Worm (Caenorhabditis elegans): ENCODE measurements around the gene Y44A6D.6.

The Y44A6D.6 gene

DNA sequence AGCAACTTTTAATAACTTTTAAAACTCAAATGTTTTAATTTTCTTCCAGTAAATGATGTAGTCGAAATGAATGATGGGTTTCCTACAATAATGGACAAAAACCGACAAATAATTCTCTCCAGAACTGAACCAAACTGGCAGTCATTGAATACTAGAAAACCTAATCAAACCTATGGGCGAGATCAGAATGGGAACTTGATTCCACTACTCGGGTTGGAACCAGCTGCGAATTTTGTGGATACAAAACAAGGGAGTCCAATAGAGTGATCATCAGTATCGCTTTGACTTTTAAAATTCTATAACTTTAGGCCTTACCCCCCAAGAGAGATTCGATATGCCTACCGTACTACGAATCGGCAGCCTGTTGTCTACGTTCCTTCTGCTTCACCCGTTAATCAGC, 19.5 kb downstream of the Y44A6D.6 start:
- TF ChIP-seq elt-1 (tag; optimal IDR thresholded peaks at IDR 0.05) = no peak

ce11 chrV:20828820-20829219, 21.7 kb downstream of the Y44A6D.6 start, which contains the start of gene sbt-1:
Gene sbt-1 (minus strand): TSS chrV:20828881.
- TF ChIP-seq sma-3 (GFP tag; optimal IDR thresholded peaks at IDR 0.05) (no peak), R02D3.7 (tag; optimal IDR thresholded peaks at IDR 0.05) (no peak), elt-1 (tag; optimal IDR thresholded peaks at IDR 0.05) (no peak), zag-1 (tag; optimal IDR thresholded peaks at IDR 0.05) (peak; percentile 56), ztf-4 (tag; optimal IDR thresholded peaks at IDR 0.05) (no peak), fos-1 (tag; optimal IDR thresholded peaks at IDR 0.05) (peak; percentile 3), mbf-1 (tag; optimal IDR thresholded peaks at IDR 0.05) (no peak), nhr-12 (tag; optimal IDR thresholded peaks at IDR 0.05) (no peak), ztf-1 (GFP tag; conservative IDR thresholded peaks at IDR 0.05) (no peak), nhr-6 (tag; optimal IDR thresholded peaks at IDR 0.05) (peak; percentile 78), ama-1 (optimal IDR thresholded peaks at IDR 0.05) (no peak), alr-1 (tag; optimal IDR thresholded peaks at IDR 0.05) (no peak), lin-11 (tag; optimal IDR thresholded peaks at IDR 0.05) (peak; percentile 83), nhr-129 (tag; optimal IDR thresholded peaks at IDR 0.05) (peak; percentile 82), unc-55 (GFP tag; optimal IDR thresholded peaks at IDR 0.05) (peak; percentile 98), ceh-82 (tag; optimal IDR thresholded peaks at IDR 0.05) (peak; percentile 44), blmp-1 (tag; optimal IDR thresholded peaks at IDR 0.05; ENCODE audit: insufficient read depth) (no peak), crh-2 (tag; optimal IDR thresholded peaks at IDR 0.05) (peak; percentile 74), mdl-1 (tag; optimal IDR thresholded peaks at IDR 0.05) (peak in 1 of 2 experiments; percentile 69), nhr-77 (tag; optimal IDR thresholded peaks at IDR 0.05) (no peak), sem-4 (tag; optimal IDR thresholded peaks at IDR 0.05) (peak; percentile 30), peb-1 (tag; optimal IDR thresholded peaks at IDR 0.05) (no peak), nhr-23 (tag; optimal IDR thresholded peaks at IDR 0.05) (no peak), elt-3 (tag; optimal IDR thresholded peaks at IDR 0.05) (no peak), egl-27 (tag; optimal IDR thresholded peaks at IDR 0.05) (peak; percentile 43), snpc-4 (tag; optimal IDR thresholded peaks at IDR 0.05) (no peak), skn-1 (tag; optimal IDR thresholded peaks at IDR 0.05) (no peak), F13H6.1 (tag; optimal IDR thresholded peaks at IDR 0.05) (peak; percentile 26), mab-5 (tag; optimal IDR thresholded peaks at IDR 0.05) (no peak), lin-39 (tag; optimal IDR thresholded peaks at IDR 0.05) (no peak), lsy-2 (tag; optimal IDR thresholded peaks at IDR 0.05) (peak; percentile 40 to 77), Y55F3AM.14 (GFP tag; optimal IDR thresholded peaks at IDR 0.05) (peak; percentile 45), lin-13 (GFP tag; optimal IDR thresholded peaks at IDR 0.05) (peak; percentile 55), aly-2 (tag; optimal IDR thresholded peaks at IDR 0.05) (no peak), nhr-10 (tag; optimal IDR thresholded peaks at IDR 0.05) (no peak), C34F6.9 (tag; optimal IDR thresholded peaks at IDR 0.05) (peak; percentile 93)

DNA sequence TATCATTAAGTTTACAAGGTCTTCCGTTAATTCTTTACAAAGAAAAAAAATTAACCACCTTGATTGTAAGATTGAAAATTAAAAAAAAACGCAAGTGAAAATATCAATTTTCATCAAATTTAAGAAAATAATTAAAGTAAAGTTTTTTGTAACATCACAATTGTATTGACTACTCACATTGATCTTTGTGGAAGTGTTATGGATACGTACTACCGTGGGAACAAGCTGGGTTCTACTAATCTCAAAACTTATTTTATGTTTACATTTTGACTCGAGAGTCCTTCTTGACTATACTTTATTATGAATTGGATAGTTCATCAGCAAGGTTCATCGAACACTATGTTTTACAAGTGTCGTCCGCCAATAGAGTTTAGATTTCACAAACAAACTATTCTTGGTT, 22.4 kb downstream of the Y44A6D.6 start, which contains the start of gene num-1:
Gene num-1 (plus strand): TSS at position 301 of the 400 bp plus-strand sequence.
- TF ChIP-seq snpc-4 (tag; optimal IDR thresholded peaks at IDR 0.05) (no peak), mab-5 (tag; optimal IDR thresholded peaks at IDR 0.05) (no peak), mbf-1 (tag; optimal IDR thresholded peaks at IDR 0.05) (no peak), ztf-4 (tag; optimal IDR thresholded peaks at IDR 0.05) (no peak), sma-3 (GFP tag; optimal IDR thresholded peaks at IDR 0.05) (no peak), ztf-11 (tag; optimal IDR thresholded peaks at IDR 0.05) (no peak), sem-4 (tag; optimal IDR thresholded peaks at IDR 0.05) (no peak), crh-2 (tag; optimal IDR thresholded peaks at IDR 0.05) (no peak), elt-3 (tag; optimal IDR thresholded peaks at IDR 0.05) (no peak), skn-1 (tag; optimal IDR thresholded peaks at IDR 0.05) (no peak), lin-13 (GFP tag; optimal IDR thresholded peaks at IDR 0.05) (no peak)

- TF ChIP-seq lin-13 (GFP tag; optimal IDR thresholded peaks at IDR 0.05) = no peak
- no peak for TF ChIP-seq C34F6.9 (tag; optimal IDR thresholded peaks at IDR 0.05)
Measured at ce11 chrV:20830409-20830808, 23.3 kb downstream of the Y44A6D.6 start.

ce11 chrV:20831867-20832266, 24.7 kb downstream of the Y44A6D.6 start:
- peak; percentile 62 for TF ChIP-seq sma-9 (GFP tag; optimal IDR thresholded peaks at IDR 0.05)
- no peak for TF ChIP-seq sma-9 (tag; optimal IDR thresholded peaks at IDR 0.05)
- TF ChIP-seq ceh-16 (tag; optimal IDR thresholded peaks at IDR 0.05) = no peak
- TF ChIP-seq blmp-1 (tag; optimal IDR thresholded peaks at IDR 0.05; ENCODE audit: insufficient read depth) = peak; percentile 2
- TF ChIP-seq sma-3 (GFP tag; optimal IDR thresholded peaks at IDR 0.05) = no peak
- TF ChIP-seq gmeb-1 (tag; optimal IDR thresholded peaks at IDR 0.05) = peak; percentile 16
- TF ChIP-seq ztf-11 (tag; optimal IDR thresholded peaks at IDR 0.05) = no peak
- TF ChIP-seq R02D3.7 (tag; optimal IDR thresholded peaks at IDR 0.05) = no peak
- no peak for TF ChIP-seq sem-4 (tag; optimal IDR thresholded peaks at IDR 0.05)
- TF ChIP-seq unc-39 (tag; optimal IDR thresholded peaks at IDR 0.05) = no peak
- no peak for TF ChIP-seq mdl-1 (tag; optimal IDR thresholded peaks at IDR 0.05)
- TF ChIP-seq nhr-23 (tag; optimal IDR thresholded peaks at IDR 0.05) = no peak
- peak; percentile 34 for TF ChIP-seq nhr-129 (tag; optimal IDR thresholded peaks at IDR 0.05)
- TF ChIP-seq fos-1 (tag; optimal IDR thresholded peaks at IDR 0.05) = peak; percentile 93
- TF ChIP-seq crh-2 (tag; optimal IDR thresholded peaks at IDR 0.05) = peak; percentile 1
